Fruit fly (Drosophila melanogaster) whole organism, prepupa: Measurements from ENCODE around the gene uif.

Source experiments
- Blimp-1 ChIP-seq: fragments of 200-800 bp; sonication (Bioruptor generic); optimal IDR thresholded peaks from 3 replicates; lab custom pipeline; 2017; ENCODE audit warnings: missing biosample characterization, missing genetic modification characterization, mild to moderate bottlenecking, moderate library complexity, missing genetic modification reagents
- CG10631 ChIP-seq: fragments of 200-800 bp; sonication (Bioruptor generic); optimal IDR thresholded peaks from 2 replicates; lab custom pipeline; 2016; ENCODE audit warnings: missing biosample characterization, missing genetic modification characterization
- CG10669 ChIP-seq: fragments of 200-800 bp; sonication (Bioruptor generic); optimal IDR thresholded peaks from 3 replicates; lab custom pipeline; 2018; ENCODE audit warnings: missing biosample characterization, mild to moderate bottlenecking, missing genetic modification characterization, moderate library complexity
- CG11902 ChIP-seq: fragments of 200-800 bp; sonication (Bioruptor generic); optimal IDR thresholded peaks from 3 replicates; lab custom pipeline; 2016; ENCODE audit warnings: missing biosample characterization, missing genetic modification characterization
- CG15336 ChIP-seq: fragments of 200-800 bp; sonication (Bioruptor generic); IDR thresholded peaks from 2 replicates; pipeline ENCODE4 v1.3.6; 2022; ENCODE audit warnings: missing biosample characterization, missing genetic modification characterization
- CG1621 ChIP-seq: fragments of 200-800 bp; sonication (Bioruptor generic); optimal IDR thresholded peaks from 3 replicates; lab custom pipeline; 2018; ENCODE audit warnings: missing biosample characterization, mild to moderate bottlenecking, missing genetic modification characterization
- CG16779 ChIP-seq: fragments of 200-800 bp; sonication (Bioruptor generic); optimal IDR thresholded peaks from 3 replicates; lab custom pipeline; 2017; ENCODE audit warnings: missing biosample characterization, mild to moderate bottlenecking, missing genetic modification characterization
- CG3032 ChIP-seq: fragments of 200-800 bp; optimal IDR thresholded peaks from 2 replicates; lab custom pipeline; 2019; ENCODE audit warnings: missing biosample characterization, mild to moderate bottlenecking, missing genetic modification characterization, moderate library complexity
- CG31627 ChIP-seq: fragments of 200-800 bp; sonication (Bioruptor generic); optimal IDR thresholded peaks from 3 replicates; lab custom pipeline; 2016; ENCODE audit warnings: missing biosample characterization, missing genetic modification characterization
- CG32006 ChIP-seq: fragments of 200-800 bp; sonication (Bioruptor generic); optimal IDR thresholded peaks from 3 replicates; lab custom pipeline; 2017; ENCODE audit warnings: missing biosample characterization, mild to moderate bottlenecking, missing genetic modification characterization
- CG3919 ChIP-seq: fragments of 200-800 bp; sonication (Bioruptor generic); optimal IDR thresholded peaks from 3 replicates; lab custom pipeline; 2016; ENCODE audit warnings: missing biosample characterization, missing genetic modification characterization
- CG4318 ChIP-seq: fragments of 200-800 bp; sonication (Bioruptor generic); optimal IDR thresholded peaks from 3 replicates; lab custom pipeline; 2017; ENCODE audit warnings: missing biosample characterization, mild to moderate bottlenecking, missing genetic modification characterization
- CG6163 ChIP-seq: fragments of 200-800 bp; sonication (Bioruptor generic); IDR thresholded peaks from 3 replicates; pipeline ENCODE4 v1.3.6; 2022; ENCODE audit warnings: missing biosample characterization, missing genetic modification characterization
- CG6792 ChIP-seq: fragments of 200-800 bp; sonication (Bioruptor generic); optimal IDR thresholded peaks from 3 replicates; lab custom pipeline; 2016; ENCODE audit warnings: missing biosample characterization, missing genetic modification characterization
- CG6808 ChIP-seq: fragments of 200-800 bp; sonication (Bioruptor generic); optimal IDR thresholded peaks from 3 replicates; lab custom pipeline; 2017; ENCODE audit warnings: missing biosample characterization, missing genetic modification characterization, mild to moderate bottlenecking, moderate library complexity, missing genetic modification reagents
- CG6854 ChIP-seq: fragments of 200-800 bp; sonication (Bioruptor generic); optimal IDR thresholded peaks from 2 replicates; lab custom pipeline; 2017; ENCODE audit warnings: missing biosample characterization, mild to moderate bottlenecking, missing genetic modification characterization
- CG7368 ChIP-seq: fragments of 200-800 bp; sonication (Bioruptor generic); optimal IDR thresholded peaks from 3 replicates; lab custom pipeline; 2016; ENCODE audit warnings: missing biosample characterization, missing genetic modification characterization
- CG8119 ChIP-seq: fragments of 200-800 bp; sonication (Bioruptor generic); IDR thresholded peaks from 3 replicates; pipeline ENCODE4 v1.3.6; 2022; ENCODE audit warnings: missing biosample characterization, missing genetic modification characterization
- CG8319 ChIP-seq: fragments of 200-800 bp; sonication (Bioruptor generic); optimal IDR thresholded peaks from 3 replicates; lab custom pipeline; 2016; ENCODE audit warnings: missing biosample characterization, missing genetic modification characterization
- CG9139 ChIP-seq: fragments of 200-800 bp; sonication (Bioruptor generic); optimal IDR thresholded peaks from 3 replicates; lab custom pipeline; 2017; ENCODE audit warnings: missing biosample characterization, mild to moderate bottlenecking, missing genetic modification characterization
- Eip75B ChIP-seq: fragments of 200-800 bp; sonication (Bioruptor generic); optimal IDR thresholded peaks from 3 replicates; lab custom pipeline; 2016; ENCODE audit warnings: missing biosample characterization, missing genetic modification characterization
- Eip78C ChIP-seq: fragments of 200-800 bp; sonication (Bioruptor generic); peaks from one replicate; lab custom pipeline; 2016; ENCODE audit warnings: missing biosample characterization, missing genetic modification characterization
- Eip93F ChIP-seq: fragments of 200-800 bp; sonication (Bioruptor generic); optimal IDR thresholded peaks from 2 replicates; lab custom pipeline; 2016; ENCODE audit warnings: missing biosample characterization, mild to moderate bottlenecking, missing genetic modification characterization
- Hr38 ChIP-seq: sonication (Bioruptor generic); optimal IDR thresholded peaks from 2 replicates; lab custom pipeline; 2016; ENCODE audit warnings: missing biosample characterization, missing genetic modification characterization
- Hr39 ChIP-seq: fragments of 200-800 bp; sonication (Bioruptor generic); optimal IDR thresholded peaks from 2 replicates; lab custom pipeline; 2016; ENCODE audit warnings: missing biosample characterization, missing genetic modification characterization
- Hr4 ChIP-seq: fragments of 200-800 bp; sonication (Bioruptor generic); optimal IDR thresholded peaks from 3 replicates; lab custom pipeline; 2016; ENCODE audit warnings: missing biosample characterization, missing genetic modification characterization
- Met ChIP-seq: fragments of 200-800 bp; sonication (Bioruptor generic); optimal IDR thresholded peaks from 3 replicates; lab custom pipeline; 2016; ENCODE audit warnings: missing biosample characterization, missing genetic modification characterization
- OdsH ChIP-seq: fragments of 200-800 bp; sonication (Bioruptor generic); optimal IDR thresholded peaks from 3 replicates; lab custom pipeline; 2016; ENCODE audit warnings: missing biosample characterization, missing genetic modification characterization
- Smox ChIP-seq: fragments of 200-800 bp; sonication (Bioruptor generic); optimal IDR thresholded peaks from 3 replicates; lab custom pipeline; 2016; ENCODE audit warnings: missing biosample characterization, missing genetic modification characterization
- Sox14 ChIP-seq: fragments of 200-800 bp; sonication (Bioruptor generic); optimal IDR thresholded peaks from 3 replicates; lab custom pipeline; 2016; ENCODE audit warnings: missing biosample characterization, missing genetic modification characterization
- Sox15 ChIP-seq: fragments of 200-800 bp; sonication (Bioruptor generic); optimal IDR thresholded peaks from 3 replicates; lab custom pipeline; 2016; ENCODE audit warnings: missing biosample characterization, missing genetic modification characterization
- achi ChIP-seq: fragments of 200-800 bp; sonication (Bioruptor generic); optimal IDR thresholded peaks from 3 replicates; lab custom pipeline; 2016; ENCODE audit warnings: missing biosample characterization, missing genetic modification characterization
- acj6 ChIP-seq: fragments of 200-800 bp; sonication (Bioruptor generic); optimal IDR thresholded peaks from 3 replicates; lab custom pipeline; 2016; ENCODE audit warnings: missing biosample characterization, missing genetic modification characterization
- cyc ChIP-seq: fragments of 200-800 bp; sonication (Bioruptor generic); optimal IDR thresholded peaks from 3 replicates; lab custom pipeline; 2016; ENCODE audit warnings: missing biosample characterization, missing genetic modification characterization
- dac ChIP-seq: fragments of 200-800 bp; sonication (Bioruptor generic); optimal IDR thresholded peaks from 2 replicates; lab custom pipeline; 2017; ENCODE audit warnings: missing biosample characterization, mild to moderate bottlenecking, missing genetic modification characterization
- dsx ChIP-seq: fragments of 200-800 bp; optimal IDR thresholded peaks from 3 replicates; lab custom pipeline; 2019; ENCODE audit warnings: missing biosample characterization, mild to moderate bottlenecking, missing genetic modification characterization, moderate library complexity; ENCODE audit not compliant: poor library complexity, severe bottlenecking
- eg ChIP-seq: fragments of 200-800 bp; sonication (Bioruptor generic); IDR thresholded peaks from 3 replicates; pipeline ENCODE4 v1.3.6; 2022; ENCODE audit warnings: missing biosample characterization, missing genetic modification characterization
- esn ChIP-seq: fragments of 200-800 bp; sonication (Bioruptor generic); optimal IDR thresholded peaks from 2 replicates; lab custom pipeline; 2016; ENCODE audit warnings: missing biosample characterization, mild to moderate bottlenecking, missing genetic modification characterization, moderate library complexity
- fd85E ChIP-seq: fragments of 200-800 bp; sonication (Bioruptor generic); optimal IDR thresholded peaks from 3 replicates; lab custom pipeline; 2016; ENCODE audit warnings: missing biosample characterization, missing genetic modification characterization
- fkh ChIP-seq: fragments of 200-800 bp; sonication (Bioruptor generic); optimal IDR thresholded peaks from 3 replicates; lab custom pipeline; 2017; ENCODE audit warnings: missing biosample characterization, mild to moderate bottlenecking, missing genetic modification characterization, moderate library complexity
- lz ChIP-seq: fragments of 200-800 bp; sonication (Bioruptor generic); optimal IDR thresholded peaks from 3 replicates; lab custom pipeline; 2016; ENCODE audit warnings: missing biosample characterization, missing genetic modification characterization
- net ChIP-seq: fragments of 200-800 bp; sonication (Bioruptor generic); optimal IDR thresholded peaks from 3 replicates; lab custom pipeline; 2016; ENCODE audit warnings: missing biosample characterization, missing genetic modification characterization
- pdm3 ChIP-seq: fragments of 200-800 bp; sonication (Bioruptor generic); optimal IDR thresholded peaks from 3 replicates; lab custom pipeline; 2016; ENCODE audit warnings: missing biosample characterization, missing genetic modification characterization
- salr ChIP-seq, 2 experiments: fragments of 200-800 bp; sonication (Bioruptor generic); optimal IDR thresholded peaks; 3 replicates each; lab custom pipeline; 2016 to 2018; ENCODE audit warnings: missing biosample characterization in 2 of 2, missing genetic modification characterization in 2 of 2, mild to moderate bottlenecking in 1 of 2
- svp ChIP-seq: fragments of 200-800 bp; sonication (Bioruptor generic); peaks from one replicate; lab custom pipeline; 2016; ENCODE audit warnings: missing biosample characterization, missing genetic modification characterization
- topi ChIP-seq: fragments of 200-800 bp; sonication (Bioruptor generic); optimal IDR thresholded peaks from 3 replicates; lab custom pipeline; 2016; ENCODE audit warnings: missing biosample characterization, missing genetic modification characterization
- vri ChIP-seq: fragments of 200-800 bp; sonication (Bioruptor generic); optimal IDR thresholded peaks from 3 replicates; lab custom pipeline; 2016; ENCODE audit warnings: missing biosample characterization, mild to moderate bottlenecking, missing genetic modification characterization

Gene uif

DNA sequence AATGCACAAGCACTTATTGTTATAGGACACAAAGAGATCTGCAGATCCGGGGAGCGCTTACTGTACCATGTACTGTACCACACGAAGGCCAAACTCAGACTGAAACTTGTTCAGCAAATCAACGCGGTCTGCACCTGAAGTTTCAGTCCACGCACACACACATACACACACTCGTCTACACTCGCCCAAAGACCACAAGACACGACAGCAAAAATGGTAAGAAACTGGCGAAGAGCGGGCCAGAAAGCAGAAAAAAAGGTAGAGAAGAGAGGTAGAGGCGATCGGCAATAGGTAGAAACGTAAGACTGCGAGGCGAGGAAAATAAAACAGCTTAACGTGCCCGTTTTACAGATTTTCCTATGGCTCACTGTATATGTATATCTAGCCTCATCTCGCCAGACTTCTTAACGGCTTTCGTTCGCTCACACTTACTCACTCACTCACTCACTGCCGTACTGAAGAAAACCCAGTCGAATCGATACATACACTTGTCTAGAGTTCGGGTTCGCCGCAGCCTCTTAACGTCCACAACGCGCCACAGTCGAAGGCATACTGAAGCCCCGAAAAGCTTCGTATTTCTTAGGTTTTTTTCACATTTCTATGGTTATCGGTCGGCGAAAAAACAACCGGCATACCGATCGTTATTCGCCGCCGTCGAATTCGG is at the start of gene uif (continued):
- TF ChIP-seq CG32006 (no peak), Smox (GFP tag; lab: Kevin White, UChicago) (no peak), CG10631 (GFP tag; lab: Kevin White, UChicago) (no peak), cyc (GFP tag; lab: Kevin White, UChicago) (no peak), Eip78C (peak; percentile 61), achi (GFP tag; lab: Kevin White, UChicago) (no peak), Sox14 (GFP tag; lab: Kevin White, UChicago) (peak; percentile 13), CG10669 (GFP tag; lab: Kevin White, UChicago) (no peak)

DNA sequence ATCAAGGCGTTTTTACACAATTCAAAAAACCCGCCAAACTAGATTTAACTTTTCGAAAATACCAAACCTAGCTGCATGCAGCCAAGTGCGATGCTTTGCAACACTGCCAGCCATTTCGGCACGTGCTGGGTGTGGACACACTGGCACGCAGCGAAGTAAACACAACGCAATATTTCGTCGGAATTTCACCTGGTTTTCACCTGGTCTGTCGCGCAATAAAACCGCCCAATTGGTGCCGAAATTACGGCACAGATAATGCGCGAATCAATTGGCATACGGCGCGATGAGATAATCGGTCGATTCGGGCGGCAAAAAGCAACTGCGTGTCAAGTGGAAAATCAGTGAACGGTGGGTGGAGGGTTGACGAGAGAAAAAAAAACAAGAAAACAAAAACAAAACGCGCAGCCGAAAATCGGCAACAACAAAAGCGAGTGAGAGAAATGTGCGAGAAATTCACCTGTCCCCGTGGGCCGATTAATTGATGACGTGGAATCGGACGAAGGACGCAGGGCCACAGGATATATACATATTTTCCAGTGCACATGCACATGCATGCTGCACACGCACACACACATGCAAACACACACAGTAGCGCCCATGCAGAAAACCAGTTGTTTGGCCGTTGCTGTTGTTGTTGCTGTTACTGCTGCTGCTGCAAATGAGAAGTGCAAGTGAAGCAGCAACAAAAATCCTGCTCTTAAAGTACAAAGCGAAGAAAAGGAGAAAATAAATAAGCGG is 46.2 kb upstream of the uif start, which contains the start of gene Mnn1:
Gene Mnn1 (plus strand): TSS at position 113 of the 738 bp plus-strand sequence.
- TF ChIP-seq Eip75B (GFP tag; lab: Kevin White, UChicago) (peak; percentile 24), Smox (GFP tag; lab: Kevin White, UChicago) (no peak), Hr38 (no peak), dac (no peak), achi (GFP tag; lab: Kevin White, UChicago) (no peak), Hr39 (GFP tag; lab: Kevin White, UChicago) (no peak), CG16779 (tag; lab: Kevin White, UChicago) (no peak), CG11902 (GFP tag; lab: Kevin White, UChicago) (no peak), OdsH (no peak), fkh (GFP tag; lab: Kevin White, UChicago) (no peak), eg (GFP tag; lab: Robert Waterston, UW) (no peak), Met (GFP tag; lab: Kevin White, UChicago) (no peak), Sox15 (GFP tag; lab: Kevin White, UChicago) (no peak), CG31627 (GFP tag; lab: Kevin White, UChicago) (peak; percentile 7), CG10669 (GFP tag; lab: Kevin White, UChicago) (no peak), CG32006 (no peak), CG8119 (GFP tag; lab: Robert Waterston, UW) (peak; percentile 63; the same call in 2 of the 3 replicates), CG4318 (GFP tag; lab: Kevin White, UChicago) (no peak), esn (GFP tag; lab: Kevin White, UChicago) (peak; percentile 48), CG6854 (GFP tag; lab: Kevin White, UChicago) (no peak), dsx (GFP tag; lab: Kevin White, UChicago) (no peak), Hr4 (no peak), pdm3 (GFP tag; lab: Kevin White, UChicago) (no peak), cyc (GFP tag; lab: Kevin White, UChicago) (peak; percentile 23), CG6163 (GFP tag; lab: Robert Waterston, UW) (no peak; the same call in 2 of the 3 replicates), vri (GFP tag; lab: Kevin White, UChicago) (peak; percentile 99), fd85E (no peak), Blimp-1 (GFP tag; lab: Kevin White, UChicago) (peak; percentile 77), CG6792 (GFP tag; lab: Kevin White, UChicago) (no peak), Sox14 (GFP tag; lab: Kevin White, UChicago) (peak; percentile 46), CG3032 (tag; lab: Kevin White, UChicago) (peak; percentile 30), lz (GFP tag; lab: Kevin White, UChicago) (peak; percentile 28), CG8319 (GFP tag; lab: Kevin White, UChicago) (no peak), Eip93F (peak; percentile 63), acj6 (GFP tag; lab: Kevin White, UChicago) (no peak), CG7368 (GFP tag; lab: Kevin White, UChicago) (no peak), svp (GFP tag; lab: Kevin White, UChicago) (no peak), CG15336 (GFP tag; lab: Robert Waterston, UW) (0 out of 2 replicates have a peak, but pooled peaks have one; percentile 10), topi (GFP tag; lab: Kevin White, UChicago) (peak; percentile 49), net (GFP tag; lab: Kevin White, UChicago) (no peak), salr (GFP tag; optimal IDR thresholded peaks at IDR 0.05; lab: Kevin White, UChicago) (no peak), CG6808 (GFP tag; lab: Kevin White, UChicago) (no peak), CG9139 (no peak), CG1621 (no peak), CG3919 (no peak)
